Fruit fly (Drosophila melanogaster): ENCODE results near the gene CG31313.

The CG31313 gene

DNA sequence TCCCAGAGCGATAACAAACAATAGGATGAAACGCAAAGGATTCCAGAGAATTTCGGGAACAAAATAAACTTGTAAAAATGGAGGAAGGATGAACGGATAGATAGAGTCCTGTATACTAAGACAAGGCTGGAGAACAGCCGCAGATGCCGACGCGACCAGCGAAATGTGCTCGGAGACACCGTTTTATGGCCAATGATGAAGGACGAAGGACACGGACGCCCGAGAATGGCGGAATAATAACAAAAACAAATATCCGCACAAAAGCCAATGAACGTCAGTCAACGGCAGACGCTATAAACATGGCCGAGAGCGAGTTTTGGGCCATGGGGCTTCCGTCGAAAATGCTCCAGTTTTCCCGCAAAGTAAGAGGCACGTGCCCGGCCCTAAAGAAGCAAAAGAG, 12.2 kb downstream of the CG31313 start:
- TF ChIP-seq CG9705 (GFP tag; optimal IDR thresholded peaks at IDR 0.05) (no peak), Myc (optimal IDR thresholded peaks at IDR 0.05) (no peak)

DNA sequence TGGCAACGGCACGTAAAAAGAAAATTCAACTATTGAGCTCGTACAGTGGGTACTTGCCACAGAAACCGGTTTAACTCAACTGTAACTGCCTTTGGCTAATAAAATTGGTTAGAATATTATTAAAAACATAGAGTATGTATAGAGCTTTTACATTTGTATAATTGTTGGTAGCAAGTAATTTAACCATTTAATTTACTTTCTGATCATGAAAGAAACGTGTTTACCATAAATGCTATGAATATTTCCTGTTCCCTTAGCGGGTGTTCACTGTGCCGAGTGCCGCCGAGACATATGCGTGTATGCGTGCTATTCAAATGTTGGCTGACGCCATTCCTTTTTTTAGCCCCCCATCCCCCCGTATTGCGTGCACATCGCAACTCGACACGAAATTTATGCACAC, 18.5 kb downstream of the CG31313 start:
- no peak for TF ChIP-seq CG9705 (GFP tag; optimal IDR thresholded peaks at IDR 0.05)
- no peak for TF ChIP-seq sv (GFP tag; optimal IDR thresholded peaks at IDR 0.05)
- TF ChIP-seq GATAd (GFP tag; optimal IDR thresholded peaks at IDR 0.05): no peak
- TF ChIP-seq Rel (GFP tag; optimal IDR thresholded peaks at IDR 0.05): no peak
- TF ChIP-seq Rel (tag; optimal IDR thresholded peaks at IDR 0.05): no peak
- no peak for TF ChIP-seq dsf (GFP tag; optimal IDR thresholded peaks at IDR 0.05; ENCODE audit: borderline replicate concordance)
- TF ChIP-seq OdsH (GFP tag; optimal IDR thresholded peaks at IDR 0.05): no peak
- TF ChIP-seq N (GFP tag; optimal IDR thresholded peaks at IDR 0.05): no peak
- TF ChIP-seq Jra (GFP tag; optimal IDR thresholded peaks at IDR 0.05): no peak

DNA sequence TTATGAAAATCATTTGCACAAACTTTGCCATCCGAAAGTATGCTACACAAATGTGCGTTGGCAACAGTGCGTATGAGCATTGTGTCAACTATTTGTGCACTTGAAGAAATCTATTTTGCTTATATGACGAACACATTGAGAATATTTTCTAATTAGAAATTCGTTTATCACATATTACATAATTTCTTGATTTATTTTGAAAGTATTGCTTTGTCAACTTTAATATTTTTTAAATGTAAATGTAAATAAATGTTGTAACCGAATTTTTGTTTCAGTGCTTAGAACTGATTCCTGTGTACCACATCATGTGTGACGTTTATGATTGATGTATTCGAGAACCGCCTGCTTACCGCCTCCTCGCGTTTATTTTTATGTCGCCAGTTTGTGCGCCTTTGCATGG, 25.2 kb downstream of the CG31313 start:
- no peak for TF ChIP-seq woc (GFP tag; optimal IDR thresholded peaks at IDR 0.05)
- no peak for TF ChIP-seq dmrt93B (GFP tag; optimal IDR thresholded peaks at IDR 0.05)
- no peak for TF ChIP-seq OdsH (GFP tag; optimal IDR thresholded peaks at IDR 0.05)
- no peak for TF ChIP-seq foxo (GFP tag; optimal IDR thresholded peaks at IDR 0.05)
- TF ChIP-seq h (GFP tag; optimal IDR thresholded peaks at IDR 0.05): no peak
- no peak for TF ChIP-seq Hr78 (GFP tag; optimal IDR thresholded peaks at IDR 0.05)

DNA sequence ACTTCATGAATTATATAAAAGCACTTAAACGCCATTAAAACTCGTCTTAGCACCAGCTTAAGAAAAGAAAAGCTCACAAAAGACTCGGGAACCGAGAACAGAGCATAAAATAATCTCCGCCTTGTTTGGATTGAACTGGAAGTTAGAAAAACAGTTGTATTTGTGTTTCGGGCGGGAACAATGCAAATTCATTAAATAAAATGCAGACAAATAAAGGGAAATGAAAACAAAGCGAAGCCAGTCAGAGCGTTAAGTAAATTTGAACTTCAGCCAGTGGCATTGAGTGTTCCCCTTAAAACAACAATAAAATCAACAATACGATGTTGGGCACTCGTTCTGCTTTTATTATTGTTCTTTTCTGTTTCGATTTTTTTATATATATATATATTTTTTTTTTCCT, 40.6 kb downstream of the CG31313 start:
- no peak for TF ChIP-seq sage (GFP tag; optimal IDR thresholded peaks at IDR 0.05)
- TF ChIP-seq dmrt93B (GFP tag; optimal IDR thresholded peaks at IDR 0.05): no peak
- TF ChIP-seq rgr (GFP tag; optimal IDR thresholded peaks at IDR 0.05): no peak
- TF ChIP-seq tai (GFP tag; optimal IDR thresholded peaks at IDR 0.05): no peak
- TF ChIP-seq jim (GFP tag; optimal IDR thresholded peaks at IDR 0.05): no peak
- TF ChIP-seq sv (GFP tag; optimal IDR thresholded peaks at IDR 0.05): no peak
- TF ChIP-seq Hr78 (GFP tag; optimal IDR thresholded peaks at IDR 0.05): no peak
- TF ChIP-seq fru (GFP tag; optimal IDR thresholded peaks at IDR 0.05): no peak

DNA sequence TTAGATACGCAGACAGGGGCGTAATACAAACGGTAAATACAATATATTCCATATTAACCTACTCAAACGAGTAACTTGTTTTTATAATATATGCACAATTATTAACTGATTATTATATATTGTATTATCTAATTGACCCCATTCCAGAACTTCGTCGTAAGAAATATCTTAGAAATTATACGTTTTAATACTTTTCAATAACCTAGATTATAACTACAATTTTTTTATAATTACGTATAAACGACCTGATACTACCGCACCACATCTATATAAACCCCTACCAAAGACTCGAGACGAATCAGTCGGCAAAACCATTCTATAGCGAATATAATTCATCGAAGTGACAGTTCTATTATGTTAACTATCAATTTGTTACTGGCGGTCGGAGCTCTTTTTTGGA, 46.5 kb downstream of the CG31313 start, which contains the start of gene Cyp313a1:
Gene Cyp313a1, plus strand, starts transcription at position 301 of the 400 bp plus-strand sequence.
- no peak for TF ChIP-seq CrebA (GFP tag; optimal IDR thresholded peaks at IDR 0.05; ENCODE audit: borderline replicate concordance)
- TF ChIP-seq rgr (GFP tag; optimal IDR thresholded peaks at IDR 0.05): no peak
- no peak for TF ChIP-seq GATAd (GFP tag; optimal IDR thresholded peaks at IDR 0.05)
- no peak for TF ChIP-seq dl (GFP tag; optimal IDR thresholded peaks at IDR 0.05; ENCODE audit: insufficient read depth in 1 of 2, partially characterized antibody in 2 of 2)
- no peak for TF ChIP-seq Rel (GFP tag; optimal IDR thresholded peaks at IDR 0.05)
- no peak for TF ChIP-seq Rel (tag; optimal IDR thresholded peaks at IDR 0.05)
- TF ChIP-seq brk (GFP tag; optimal IDR thresholded peaks at IDR 0.05): no peak
- no peak for TF ChIP-seq Dif (GFP tag; optimal IDR thresholded peaks at IDR 0.05; ENCODE audit: partially characterized antibody)
- TF ChIP-seq Jra (GFP tag; optimal IDR thresholded peaks at IDR 0.05): no peak
- TF ChIP-seq sage (GFP tag; optimal IDR thresholded peaks at IDR 0.05): no peak
- no peak for TF ChIP-seq tai (GFP tag; optimal IDR thresholded peaks at IDR 0.05)
- no peak for TF ChIP-seq pan (optimal IDR thresholded peaks at IDR 0.05)
- no peak for TF ChIP-seq Abd-B (GFP tag; optimal IDR thresholded peaks at IDR 0.05)
- TF ChIP-seq br (GFP tag; optimal IDR thresholded peaks at IDR 0.05): no peak
- no peak for TF ChIP-seq Dfd (GFP tag; optimal IDR thresholded peaks at IDR 0.05)
- TF ChIP-seq psq (GFP tag; optimal IDR thresholded peaks at IDR 0.05): no peak
- no peak for TF ChIP-seq CG9705 (GFP tag; optimal IDR thresholded peaks at IDR 0.05)
- no peak for TF ChIP-seq woc (GFP tag; optimal IDR thresholded peaks at IDR 0.05)
- no peak for TF ChIP-seq jim (GFP tag; optimal IDR thresholded peaks at IDR 0.05)
- TF ChIP-seq sv (GFP tag; optimal IDR thresholded peaks at IDR 0.05): no peak
- TF ChIP-seq HLH106 (tag; optimal IDR thresholded peaks at IDR 0.05): no peak

DNA sequence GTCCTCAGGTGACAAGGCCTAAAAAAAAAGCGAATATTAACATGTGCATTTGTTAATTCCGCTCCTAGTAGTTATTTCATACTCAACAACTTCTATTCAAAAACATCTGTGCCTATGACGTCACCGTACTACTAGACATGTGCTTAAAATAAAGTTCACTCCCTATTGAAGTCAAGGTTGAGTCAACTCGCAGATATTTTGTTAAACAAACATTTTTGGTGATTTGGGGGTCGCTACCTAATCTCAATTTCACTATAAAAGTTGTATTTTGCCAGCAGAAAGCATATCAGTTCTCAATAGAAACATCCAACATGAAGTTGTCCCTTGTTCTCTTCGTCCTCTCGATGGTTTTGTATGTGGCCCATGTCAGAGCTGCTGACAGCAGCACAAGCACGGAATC, 50.5 kb downstream of the CG31313 start, which contains the start of gene CG34273:
Gene CG34273, plus strand, starts transcription at position 301 of the 400 bp plus-strand sequence.
- no peak for TF ChIP-seq Hr83 (GFP tag; optimal IDR thresholded peaks at IDR 0.05; ENCODE audit: poor library complexity, severe bottlenecking)
- no peak for TF ChIP-seq dl (GFP tag; optimal IDR thresholded peaks at IDR 0.05; ENCODE audit: insufficient read depth in 1 of 2, partially characterized antibody in 2 of 2)
- no peak for TF ChIP-seq foxo (GFP tag; optimal IDR thresholded peaks at IDR 0.05)
- no peak for TF ChIP-seq Abd-B (GFP tag; optimal IDR thresholded peaks at IDR 0.05)
- TF ChIP-seq Dif (GFP tag; optimal IDR thresholded peaks at IDR 0.05; ENCODE audit: partially characterized antibody): no peak
- TF ChIP-seq rgr (GFP tag; optimal IDR thresholded peaks at IDR 0.05): no peak
- no peak for TF ChIP-seq pan (optimal IDR thresholded peaks at IDR 0.05)
- TF ChIP-seq h (GFP tag; optimal IDR thresholded peaks at IDR 0.05): no peak
- no peak for TF ChIP-seq fru (GFP tag; optimal IDR thresholded peaks at IDR 0.05)
- no peak for TF ChIP-seq sage (GFP tag; optimal IDR thresholded peaks at IDR 0.05)
